Fruit fly (Drosophila melanogaster) whole organism, prepupa: Measurements from ENCODE around the gene Pex3.

ENCODE experiments used
- CG10669 ChIP-seq: fragments of 200-800 bp; sonication (Bioruptor generic); optimal IDR thresholded peaks from 3 replicates; lab custom pipeline; 2018; ENCODE audit warnings: missing biosample characterization, mild to moderate bottlenecking, missing genetic modification characterization, moderate library complexity
- CG11294 ChIP-seq: fragments of 200-800 bp; sonication (Bioruptor generic); IDR thresholded peaks from 2 replicates; pipeline ENCODE4 v1.3.6; 2022; ENCODE audit warnings: missing biosample characterization, missing genetic modification characterization
- CG11762 ChIP-seq: fragments of 200-800 bp; sonication (Bioruptor generic); optimal IDR thresholded peaks from 3 replicates; lab custom pipeline; 2016; ENCODE audit warnings: missing biosample characterization, missing genetic modification characterization; ENCODE audit not compliant: insufficient read depth
- CG11902 ChIP-seq: fragments of 200-800 bp; sonication (Bioruptor generic); optimal IDR thresholded peaks from 3 replicates; lab custom pipeline; 2016; ENCODE audit warnings: missing biosample characterization, missing genetic modification characterization
- CG15336 ChIP-seq: fragments of 200-800 bp; sonication (Bioruptor generic); IDR thresholded peaks from 2 replicates; pipeline ENCODE4 v1.3.6; 2022; ENCODE audit warnings: missing biosample characterization, missing genetic modification characterization
- CG1621 ChIP-seq: fragments of 200-800 bp; sonication (Bioruptor generic); optimal IDR thresholded peaks from 3 replicates; lab custom pipeline; 2018; ENCODE audit warnings: missing biosample characterization, mild to moderate bottlenecking, missing genetic modification characterization
- CG16779 ChIP-seq: fragments of 200-800 bp; sonication (Bioruptor generic); optimal IDR thresholded peaks from 3 replicates; lab custom pipeline; 2017; ENCODE audit warnings: missing biosample characterization, mild to moderate bottlenecking, missing genetic modification characterization
- CG3032 ChIP-seq: fragments of 200-800 bp; optimal IDR thresholded peaks from 2 replicates; lab custom pipeline; 2019; ENCODE audit warnings: missing biosample characterization, mild to moderate bottlenecking, missing genetic modification characterization, moderate library complexity
- CG32006 ChIP-seq: fragments of 200-800 bp; sonication (Bioruptor generic); optimal IDR thresholded peaks from 3 replicates; lab custom pipeline; 2017; ENCODE audit warnings: missing biosample characterization, mild to moderate bottlenecking, missing genetic modification characterization
- CG34406 ChIP-seq: fragments of 200-800 bp; sonication (Bioruptor generic); optimal IDR thresholded peaks from 3 replicates; lab custom pipeline; 2016; ENCODE audit warnings: missing biosample characterization, missing genetic modification characterization
- CG3919 ChIP-seq: fragments of 200-800 bp; sonication (Bioruptor generic); optimal IDR thresholded peaks from 3 replicates; lab custom pipeline; 2016; ENCODE audit warnings: missing biosample characterization, missing genetic modification characterization
- CG4318 ChIP-seq: fragments of 200-800 bp; sonication (Bioruptor generic); optimal IDR thresholded peaks from 3 replicates; lab custom pipeline; 2017; ENCODE audit warnings: missing biosample characterization, mild to moderate bottlenecking, missing genetic modification characterization
- CG6276 ChIP-seq: fragments of 200-800 bp; sonication (Bioruptor generic); optimal IDR thresholded peaks from 2 replicates; lab custom pipeline; 2017; ENCODE audit warnings: missing biosample characterization, mild to moderate bottlenecking, missing genetic modification characterization
- CG6792 ChIP-seq: fragments of 200-800 bp; sonication (Bioruptor generic); optimal IDR thresholded peaks from 3 replicates; lab custom pipeline; 2016; ENCODE audit warnings: missing biosample characterization, missing genetic modification characterization
- CG6808 ChIP-seq: fragments of 200-800 bp; sonication (Bioruptor generic); optimal IDR thresholded peaks from 3 replicates; lab custom pipeline; 2017; ENCODE audit warnings: missing biosample characterization, missing genetic modification characterization, mild to moderate bottlenecking, moderate library complexity, missing genetic modification reagents
- CG6854 ChIP-seq: fragments of 200-800 bp; sonication (Bioruptor generic); optimal IDR thresholded peaks from 2 replicates; lab custom pipeline; 2017; ENCODE audit warnings: missing biosample characterization, mild to moderate bottlenecking, missing genetic modification characterization
- CG7368 ChIP-seq: fragments of 200-800 bp; sonication (Bioruptor generic); optimal IDR thresholded peaks from 3 replicates; lab custom pipeline; 2016; ENCODE audit warnings: missing biosample characterization, missing genetic modification characterization
- CG8119 ChIP-seq: fragments of 200-800 bp; sonication (Bioruptor generic); IDR thresholded peaks from 3 replicates; pipeline ENCODE4 v1.3.6; 2022; ENCODE audit warnings: missing biosample characterization, missing genetic modification characterization
- CG8319 ChIP-seq: fragments of 200-800 bp; sonication (Bioruptor generic); optimal IDR thresholded peaks from 3 replicates; lab custom pipeline; 2016; ENCODE audit warnings: missing biosample characterization, missing genetic modification characterization
- CG8632 ChIP-seq: fragments of 200-800 bp; sonication (Bioruptor generic); optimal IDR thresholded peaks from 3 replicates; lab custom pipeline; 2016; ENCODE audit warnings: missing biosample characterization, missing genetic modification characterization
- CG9139 ChIP-seq: fragments of 200-800 bp; sonication (Bioruptor generic); optimal IDR thresholded peaks from 3 replicates; lab custom pipeline; 2017; ENCODE audit warnings: missing biosample characterization, mild to moderate bottlenecking, missing genetic modification characterization
- Eip75B ChIP-seq: fragments of 200-800 bp; sonication (Bioruptor generic); optimal IDR thresholded peaks from 3 replicates; lab custom pipeline; 2016; ENCODE audit warnings: missing biosample characterization, missing genetic modification characterization
- Eip78C ChIP-seq: fragments of 200-800 bp; sonication (Bioruptor generic); peaks from one replicate; lab custom pipeline; 2016; ENCODE audit warnings: missing biosample characterization, missing genetic modification characterization
- Eip93F ChIP-seq: fragments of 200-800 bp; sonication (Bioruptor generic); optimal IDR thresholded peaks from 2 replicates; lab custom pipeline; 2016; ENCODE audit warnings: missing biosample characterization, mild to moderate bottlenecking, missing genetic modification characterization
- Ets21C ChIP-seq: fragments of 200-800 bp; sonication (Bioruptor generic); optimal IDR thresholded peaks from 3 replicates; lab custom pipeline; 2016; ENCODE audit warnings: missing biosample characterization, missing genetic modification characterization
- Ets96B ChIP-seq: fragments of 200-800 bp; optimal IDR thresholded peaks from 2 replicates; lab custom pipeline; 2019; ENCODE audit warnings: missing biosample characterization, mild to moderate bottlenecking, missing genetic modification characterization, moderate library complexity
- Gug ChIP-seq: fragments of 200-800 bp; sonication (Bioruptor generic); IDR thresholded peaks from 2 replicates; pipeline ENCODE4 v1.3.6; 2022; ENCODE audit warnings: missing biosample characterization, missing genetic modification characterization
- Hr38 ChIP-seq: sonication (Bioruptor generic); optimal IDR thresholded peaks from 2 replicates; lab custom pipeline; 2016; ENCODE audit warnings: missing biosample characterization, missing genetic modification characterization
- Hr39 ChIP-seq: fragments of 200-800 bp; sonication (Bioruptor generic); optimal IDR thresholded peaks from 2 replicates; lab custom pipeline; 2016; ENCODE audit warnings: missing biosample characterization, missing genetic modification characterization
- Hr4 ChIP-seq: fragments of 200-800 bp; sonication (Bioruptor generic); optimal IDR thresholded peaks from 3 replicates; lab custom pipeline; 2016; ENCODE audit warnings: missing biosample characterization, missing genetic modification characterization
- Lpt ChIP-seq: fragments of 200-800 bp; sonication (Bioruptor generic); optimal IDR thresholded peaks from 3 replicates; lab custom pipeline; 2016; ENCODE audit warnings: missing biosample characterization, missing genetic modification characterization
- Met ChIP-seq: fragments of 200-800 bp; sonication (Bioruptor generic); optimal IDR thresholded peaks from 3 replicates; lab custom pipeline; 2016; ENCODE audit warnings: missing biosample characterization, missing genetic modification characterization
- Smox ChIP-seq: fragments of 200-800 bp; sonication (Bioruptor generic); optimal IDR thresholded peaks from 3 replicates; lab custom pipeline; 2016; ENCODE audit warnings: missing biosample characterization, missing genetic modification characterization
- Sox14 ChIP-seq: fragments of 200-800 bp; sonication (Bioruptor generic); optimal IDR thresholded peaks from 3 replicates; lab custom pipeline; 2016; ENCODE audit warnings: missing biosample characterization, missing genetic modification characterization
- achi ChIP-seq: fragments of 200-800 bp; sonication (Bioruptor generic); optimal IDR thresholded peaks from 3 replicates; lab custom pipeline; 2016; ENCODE audit warnings: missing biosample characterization, missing genetic modification characterization
- acj6 ChIP-seq: fragments of 200-800 bp; sonication (Bioruptor generic); optimal IDR thresholded peaks from 3 replicates; lab custom pipeline; 2016; ENCODE audit warnings: missing biosample characterization, missing genetic modification characterization
- cyc ChIP-seq: fragments of 200-800 bp; sonication (Bioruptor generic); optimal IDR thresholded peaks from 3 replicates; lab custom pipeline; 2016; ENCODE audit warnings: missing biosample characterization, missing genetic modification characterization
- dac ChIP-seq: fragments of 200-800 bp; sonication (Bioruptor generic); optimal IDR thresholded peaks from 2 replicates; lab custom pipeline; 2017; ENCODE audit warnings: missing biosample characterization, mild to moderate bottlenecking, missing genetic modification characterization
- eg ChIP-seq: fragments of 200-800 bp; sonication (Bioruptor generic); IDR thresholded peaks from 3 replicates; pipeline ENCODE4 v1.3.6; 2022; ENCODE audit warnings: missing biosample characterization, missing genetic modification characterization
- esn ChIP-seq: fragments of 200-800 bp; sonication (Bioruptor generic); optimal IDR thresholded peaks from 2 replicates; lab custom pipeline; 2016; ENCODE audit warnings: missing biosample characterization, mild to moderate bottlenecking, missing genetic modification characterization, moderate library complexity
- fd59A ChIP-seq: fragments of 200-800 bp; sonication (Bioruptor generic); optimal IDR thresholded peaks from 2 replicates; lab custom pipeline; 2017; ENCODE audit warnings: missing biosample characterization, mild to moderate bottlenecking, missing genetic modification characterization, missing genetic modification reagents
- fd85E ChIP-seq: fragments of 200-800 bp; sonication (Bioruptor generic); optimal IDR thresholded peaks from 3 replicates; lab custom pipeline; 2016; ENCODE audit warnings: missing biosample characterization, missing genetic modification characterization
- fkh ChIP-seq: fragments of 200-800 bp; sonication (Bioruptor generic); optimal IDR thresholded peaks from 3 replicates; lab custom pipeline; 2017; ENCODE audit warnings: missing biosample characterization, mild to moderate bottlenecking, missing genetic modification characterization, moderate library complexity
- lz ChIP-seq: fragments of 200-800 bp; sonication (Bioruptor generic); optimal IDR thresholded peaks from 3 replicates; lab custom pipeline; 2016; ENCODE audit warnings: missing biosample characterization, missing genetic modification characterization
- net ChIP-seq: fragments of 200-800 bp; sonication (Bioruptor generic); optimal IDR thresholded peaks from 3 replicates; lab custom pipeline; 2016; ENCODE audit warnings: missing biosample characterization, missing genetic modification characterization
- pdm3 ChIP-seq: fragments of 200-800 bp; sonication (Bioruptor generic); optimal IDR thresholded peaks from 3 replicates; lab custom pipeline; 2016; ENCODE audit warnings: missing biosample characterization, missing genetic modification characterization
- salr ChIP-seq, 2 experiments: fragments of 200-800 bp; sonication (Bioruptor generic); optimal IDR thresholded peaks; 3 replicates each; lab custom pipeline; 2016 to 2018; ENCODE audit warnings: missing biosample characterization in 2 of 2, missing genetic modification characterization in 2 of 2, mild to moderate bottlenecking in 1 of 2
- spab ChIP-seq: fragments of 200-800 bp; sonication (Bioruptor generic); optimal IDR thresholded peaks from 2 replicates; lab custom pipeline; 2017; ENCODE audit warnings: missing biosample characterization, mild to moderate bottlenecking, missing genetic modification characterization, missing genetic modification reagents
- svp ChIP-seq: fragments of 200-800 bp; sonication (Bioruptor generic); peaks from one replicate; lab custom pipeline; 2016; ENCODE audit warnings: missing biosample characterization, missing genetic modification characterization
- topi ChIP-seq: fragments of 200-800 bp; sonication (Bioruptor generic); optimal IDR thresholded peaks from 3 replicates; lab custom pipeline; 2016; ENCODE audit warnings: missing biosample characterization, missing genetic modification characterization
- vri ChIP-seq: fragments of 200-800 bp; sonication (Bioruptor generic); optimal IDR thresholded peaks from 3 replicates; lab custom pipeline; 2016; ENCODE audit warnings: missing biosample characterization, mild to moderate bottlenecking, missing genetic modification characterization

Pex3 gene

DNA sequence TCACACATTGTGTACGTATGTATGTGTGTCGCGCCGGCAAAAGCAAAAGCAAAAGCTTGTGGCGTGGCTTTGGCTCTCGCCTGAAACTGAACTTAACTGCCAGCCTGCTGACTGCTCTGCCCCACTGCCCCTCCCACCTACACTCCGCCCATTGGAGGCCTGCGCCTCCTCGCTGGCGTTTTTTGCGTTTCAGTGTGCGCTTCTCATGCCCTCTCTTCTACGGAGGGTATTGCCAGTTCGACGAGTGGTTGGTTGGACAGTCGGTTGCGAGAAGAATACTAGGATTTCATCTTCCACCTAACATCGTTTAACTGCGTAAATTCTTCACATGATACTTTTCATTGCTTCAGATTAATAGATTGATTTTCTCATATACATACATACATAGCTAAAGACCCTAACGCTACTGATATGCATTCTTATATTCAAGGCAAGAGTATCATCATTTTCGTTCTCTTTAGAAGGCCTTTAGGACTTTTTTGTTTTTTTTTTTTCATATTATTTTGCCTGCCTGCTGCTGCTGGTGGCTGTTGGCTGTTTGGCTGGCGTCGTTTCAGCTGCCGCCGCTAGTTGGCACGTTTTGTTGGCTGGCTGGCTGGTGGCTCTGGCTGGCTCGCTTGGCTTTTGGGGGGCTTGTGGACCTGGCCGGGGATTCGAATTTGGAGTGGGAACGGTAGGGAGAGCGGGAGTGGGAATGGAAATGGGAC, 39.2 kb upstream of the Pex3 start:
- peak; percentile 95 for TF ChIP-seq pdm3
- peak; percentile 95 for TF ChIP-seq Met
- TF ChIP-seq CG6792 (GFP tag; lab: Kevin White, UChicago) = peak; percentile 93
- peak; percentile 87 for TF ChIP-seq CG6276 (GFP tag; lab: Kevin White, UChicago)
- TF ChIP-seq Ets96B (tag; lab: Kevin White, UChicago) = peak; percentile 90
- peak; percentile 91 for TF ChIP-seq CG6808
- peak; percentile 88 for TF ChIP-seq Eip93F (GFP tag; lab: Kevin White, UChicago)
- peak; percentile 96 for TF ChIP-seq svp (GFP tag; lab: Kevin White, UChicago)
- peak; percentile 90 for TF ChIP-seq CG3032
- TF ChIP-seq cyc = peak; percentile 92
- peak; percentile 95 for TF ChIP-seq Hr39 (GFP tag; lab: Kevin White, UChicago)
- TF ChIP-seq Ets21C = peak; percentile 92
- peak; percentile 91 for TF ChIP-seq CG11902 (GFP tag; lab: Kevin White, UChicago)
- TF ChIP-seq CG9139 = peak; percentile 65
- TF ChIP-seq CG1621 (tag; lab: Kevin White, UChicago) = peak; percentile 85
- TF ChIP-seq topi (GFP tag; lab: Kevin White, UChicago) = peak; percentile 93
- peak; percentile 91 for TF ChIP-seq fd59A (GFP tag; lab: Kevin White, UChicago)
- TF ChIP-seq spab = peak; percentile 85
- peak; percentile 73 for TF ChIP-seq CG7368 (GFP tag; lab: Kevin White, UChicago)
- TF ChIP-seq Smox = peak; percentile 92
- peak; percentile 57 for TF ChIP-seq fd85E
- TF ChIP-seq acj6 (GFP tag; lab: Kevin White, UChicago) = peak; percentile 94
- peak; percentile 95 for TF ChIP-seq CG8119 (GFP tag; lab: Robert Waterston, UW)
- TF ChIP-seq CG3919 (GFP tag; lab: Kevin White, UChicago) = peak; percentile 89
- TF ChIP-seq Eip75B (GFP tag; lab: Kevin White, UChicago) = peak; percentile 92
- no peak for TF ChIP-seq fkh (GFP tag; lab: Kevin White, UChicago)
- TF ChIP-seq CG11762 (GFP tag; lab: Kevin White, UChicago) = peak; percentile 81
- TF ChIP-seq Gug (GFP tag; lab: Robert Waterston, UW) = peak; percentile 87
- peak; percentile 17 for TF ChIP-seq Hr38 (GFP tag; lab: Kevin White, UChicago)
- TF ChIP-seq esn (GFP tag; lab: Kevin White, UChicago) = peak; percentile 95
- TF ChIP-seq CG34406 = peak; percentile 92
- peak; percentile 93 for TF ChIP-seq CG4318
- peak; percentile 95 for TF ChIP-seq Sox14 (GFP tag; lab: Kevin White, UChicago)
- TF ChIP-seq CG6854 = peak; percentile 100
- TF ChIP-seq CG11294 = peak; percentile 83
- peak; percentile 92 for TF ChIP-seq achi (GFP tag; lab: Kevin White, UChicago)
- peak; percentile 91 for TF ChIP-seq net
- TF ChIP-seq CG8632 (GFP tag; lab: Kevin White, UChicago) = peak; percentile 89
- TF ChIP-seq Lpt = peak; percentile 79
- TF ChIP-seq CG32006 = peak; percentile 96
- peak; percentile 94 for TF ChIP-seq CG15336 (GFP tag; lab: Robert Waterston, UW)
- peak; percentile 85 for TF ChIP-seq CG16779 (tag; lab: Kevin White, UChicago)
- peak; percentile 87 for TF ChIP-seq CG10669 (GFP tag; lab: Kevin White, UChicago)
- TF ChIP-seq vri (GFP tag; lab: Kevin White, UChicago) = peak; percentile 83
- TF ChIP-seq eg (GFP tag; lab: Robert Waterston, UW) = peak; percentile 86
- TF ChIP-seq Hr4 (GFP tag; lab: Kevin White, UChicago) = peak; percentile 97
- TF ChIP-seq salr (GFP tag; optimal IDR thresholded peaks at IDR 0.05; lab: Kevin White, UChicago) = peak; percentile 78 to 90
- TF ChIP-seq Eip78C (GFP tag; lab: Kevin White, UChicago) = peak; percentile 99
- TF ChIP-seq dac = peak; percentile 87
- TF ChIP-seq lz = peak; percentile 95
- peak; percentile 80 for TF ChIP-seq CG8319 (GFP tag; lab: Kevin White, UChicago)
